In the genomic region with DNA sequence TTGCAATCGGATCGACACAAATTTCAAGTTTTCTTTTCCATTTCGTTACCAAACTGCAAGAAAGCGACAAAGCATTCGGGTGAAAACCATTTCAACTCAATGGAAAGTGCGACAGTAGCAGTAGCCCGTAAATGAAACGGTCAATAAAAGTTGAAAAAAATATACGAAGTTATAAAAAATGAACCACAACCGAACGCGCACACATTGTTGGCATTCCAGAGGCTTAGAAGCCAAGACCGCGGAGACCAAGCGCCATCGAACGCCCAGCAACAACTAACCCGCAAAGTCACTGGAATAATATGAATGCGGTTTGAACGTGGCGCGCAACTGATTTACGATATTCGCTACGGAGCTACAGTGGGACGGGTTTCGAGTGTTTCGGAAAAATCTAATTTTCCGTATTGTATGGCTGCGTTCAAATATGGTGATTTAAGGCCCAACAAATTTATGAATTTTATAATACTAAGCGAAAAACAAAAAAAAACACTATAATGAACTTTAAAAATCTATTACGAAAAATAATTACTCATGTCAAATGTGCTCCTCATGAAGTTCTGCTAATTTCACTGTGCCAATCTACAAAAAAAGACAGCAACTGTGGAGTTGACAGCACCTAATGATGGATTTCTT, we compare ENCODE assay signal across 5 fruit fly cellular contexts.
A peak's percentile ranks its signal among the peaks of the same experiment; 100 is the strongest.
TF ChIP-seq lines count a peak whose summit lies in the region.

No protein-coding gene starts in this region.

- no peak for TF ChIP-seq CTCF in whole organism, embryonic (GFP tag; optimal IDR thresholded peaks at IDR 0.05; lab: Kevin White, UChicago)

TF ChIP-seq in whole organism, adult, 20 proteins besides CTCF, POLR2A, EP300 and RAD21:
- TF ChIP-seq Hr96 (GFP tag; optimal IDR thresholded peaks at IDR 0.05; lab: Kevin White, UChicago) (no peak), Mnt (GFP tag; optimal IDR thresholded peaks at IDR 0.05; lab: Kevin White, UChicago) (no peak), CG12768 (GFP tag; optimal IDR thresholded peaks at IDR 0.05; lab: Kevin White, UChicago) (no peak), bab1 (GFP tag; optimal IDR thresholded peaks at IDR 0.05; lab: Kevin White, UChicago) (peak; percentile 31), CG7101 (tag; optimal IDR thresholded peaks at IDR 0.05; lab: Kevin White, UChicago) (no peak), toe (GFP tag; optimal IDR thresholded peaks at IDR 0.05; lab: Kevin White, UChicago) (no peak), pad (GFP tag; optimal IDR thresholded peaks at IDR 0.05; lab: Kevin White, UChicago) (no peak), Clk (GFP tag; optimal IDR thresholded peaks at IDR 0.05; lab: Kevin White, UChicago) (no peak)

TF ChIP-seq in whole organism, embryonic, 481 proteins besides CTCF, POLR2A, EP300 and RAD21 (continues in another document):
- TF ChIP-seq pan (optimal IDR thresholded peaks at IDR 0.05; lab: Kevin White, UChicago) (no peak), pan (GFP tag; optimal IDR thresholded peaks at IDR 0.05 in 1 of 2, IDR thresholded peaks at IDR 0.05 in 1 of 2) (peak in 1 of 2 experiments; percentile 48), CG16863 (GFP tag; optimal IDR thresholded peaks at IDR 0.05; lab: Kevin White, UChicago) (peak; percentile 19), Spps (tag; optimal IDR thresholded peaks at IDR 0.05; lab: Kevin White, UChicago) (no peak), lola (GFP tag; optimal IDR thresholded peaks at IDR 0.05; lab: Kevin White, UChicago) (peak in 1 of 3 experiments; percentile 30), CG3726 (GFP tag; IDR thresholded peaks at IDR 0.05; lab: Robert Waterston, UW) (no peak), CG2199 (GFP tag; IDR thresholded peaks at IDR 0.05; lab: Robert Waterston, UW) (0 out of 3 replicates have a peak, but pooled peaks have one; percentile 64), CG15514 (GFP tag; optimal IDR thresholded peaks at IDR 0.05; lab: Kevin White, UChicago) (peak; percentile 37), fd102C (GFP tag; optimal IDR thresholded peaks at IDR 0.05; lab: Kevin White, UChicago) (no peak), pum (GFP tag; optimal IDR thresholded peaks at IDR 0.05; lab: Kevin White, UChicago) (peak; percentile 35), CG9932 (GFP tag; IDR thresholded peaks at IDR 0.05; lab: Robert Waterston, UW) (peak; percentile 57), NC2β (GFP tag; optimal IDR thresholded peaks at IDR 0.05; lab: Kevin White, UChicago) (no peak), Jarid2 (GFP tag; optimal IDR thresholded peaks at IDR 0.05; lab: Kevin White, UChicago) (peak; percentile 68), klu (GFP tag; IDR thresholded peaks at IDR 0.05; lab: Robert Waterston, UW) (no peak), fu2 (GFP tag; optimal IDR thresholded peaks at IDR 0.05; lab: Kevin White, UChicago) (no peak), CG4707 (GFP tag; optimal IDR thresholded peaks at IDR 0.05; lab: Kevin White, UChicago) (peak; percentile 94), Lhr (GFP tag; optimal IDR thresholded peaks at IDR 0.05; lab: Kevin White, UChicago) (no peak), CG4854 (GFP tag; optimal IDR thresholded peaks at IDR 0.05; lab: Kevin White, UChicago) (no peak), en (GFP tag; optimal IDR thresholded peaks at IDR 0.05; lab: Kevin White, UChicago) (no peak)

TF ChIP-seq in whole organism, prepupa, 60 proteins besides CTCF, POLR2A, EP300 and RAD21 (continues in another document):
- no peak for TF ChIP-seq fd59A (GFP tag; optimal IDR thresholded peaks at IDR 0.05; lab: Kevin White, UChicago)
- TF ChIP-seq Eip75B (GFP tag; optimal IDR thresholded peaks at IDR 0.05; lab: Kevin White, UChicago): peak; percentile 4
- no peak for TF ChIP-seq CG11902 (GFP tag; optimal IDR thresholded peaks at IDR 0.05; lab: Kevin White, UChicago)
- no peak for TF ChIP-seq Met (GFP tag; optimal IDR thresholded peaks at IDR 0.05; lab: Kevin White, UChicago)
- TF ChIP-seq CG8632 (GFP tag; optimal IDR thresholded peaks at IDR 0.05; lab: Kevin White, UChicago): no peak
- TF ChIP-seq spab (GFP tag; optimal IDR thresholded peaks at IDR 0.05; lab: Kevin White, UChicago): no peak
- peak; percentile 33 for TF ChIP-seq Lpt (GFP tag; optimal IDR thresholded peaks at IDR 0.05; lab: Kevin White, UChicago)
- TF ChIP-seq Ets96B (tag; optimal IDR thresholded peaks at IDR 0.05; lab: Kevin White, UChicago): no peak
- no peak for TF ChIP-seq CG11762 (GFP tag; optimal IDR thresholded peaks at IDR 0.05; lab: Kevin White, UChicago; ENCODE audit: insufficient read depth)
- no peak for TF ChIP-seq Ets21C (GFP tag; optimal IDR thresholded peaks at IDR 0.05; lab: Kevin White, UChicago)
- TF ChIP-seq dac (GFP tag; optimal IDR thresholded peaks at IDR 0.05; lab: Kevin White, UChicago): peak; percentile 0
- peak; percentile 40 for TF ChIP-seq CG10631 (GFP tag; optimal IDR thresholded peaks at IDR 0.05; lab: Kevin White, UChicago)
- TF ChIP-seq esn (GFP tag; optimal IDR thresholded peaks at IDR 0.05; lab: Kevin White, UChicago): peak; percentile 29
- TF ChIP-seq CG34406 (GFP tag; optimal IDR thresholded peaks at IDR 0.05; lab: Kevin White, UChicago): no peak
- TF ChIP-seq salr (GFP tag; optimal IDR thresholded peaks at IDR 0.05; lab: Kevin White, UChicago): peak in 1 of 2 experiments; percentile 46
- TF ChIP-seq CG3919 (GFP tag; optimal IDR thresholded peaks at IDR 0.05; lab: Kevin White, UChicago): peak; percentile 54
- no peak for TF ChIP-seq CG16779 (tag; optimal IDR thresholded peaks at IDR 0.05; lab: Kevin White, UChicago)
- peak; percentile 43 for TF ChIP-seq OdsH (GFP tag; optimal IDR thresholded peaks at IDR 0.05; lab: Kevin White, UChicago)
- no peak for TF ChIP-seq CG8319 (GFP tag; optimal IDR thresholded peaks at IDR 0.05; lab: Kevin White, UChicago)
- peak; percentile 44 for TF ChIP-seq Sox14 (GFP tag; optimal IDR thresholded peaks at IDR 0.05; lab: Kevin White, UChicago)

TF ChIP-seq in whole organism, pupa, 21 proteins besides CTCF, POLR2A, EP300 and RAD21:
- TF ChIP-seq CG15710 (tag; optimal IDR thresholded peaks at IDR 0.05; lab: Kevin White, UChicago): no peak
- peak; percentile 76 for TF ChIP-seq fd96Ca (GFP tag; IDR thresholded peaks at IDR 0.05; lab: Robert Waterston, UW)
- peak; percentile 59 for TF ChIP-seq CG8301 (tag; optimal IDR thresholded peaks at IDR 0.05; lab: Kevin White, UChicago)
- no peak for TF ChIP-seq CG13204 (GFP tag; optimal IDR thresholded peaks at IDR 0.05; lab: Kevin White, UChicago)
- peak; percentile 36 for TF ChIP-seq Pif1B (GFP tag; optimal IDR thresholded peaks at IDR 0.05; lab: Kevin White, UChicago)
- no peak for TF ChIP-seq gl (tag; optimal IDR thresholded peaks at IDR 0.05; lab: Kevin White, UChicago)
- TF ChIP-seq CG34367 (tag; optimal IDR thresholded peaks at IDR 0.05; lab: Kevin White, UChicago): no peak
- TF ChIP-seq EcR (GFP tag; optimal IDR thresholded peaks at IDR 0.05; lab: Kevin White, UChicago): no peak
- peak; percentile 28 for TF ChIP-seq CG9948 (tag; optimal IDR thresholded peaks at IDR 0.05; lab: Kevin White, UChicago)
- TF ChIP-seq CG17806 (tag; optimal IDR thresholded peaks at IDR 0.05; lab: Kevin White, UChicago): peak; percentile 12
- TF ChIP-seq CG14655 (GFP tag; optimal IDR thresholded peaks at IDR 0.05; lab: Kevin White, UChicago): peak; percentile 69
- no peak for TF ChIP-seq D1 (tag; optimal IDR thresholded peaks at IDR 0.05; lab: Kevin White, UChicago)
- TF ChIP-seq rn (GFP tag; IDR thresholded peaks at IDR 0.05; lab: Robert Waterston, UW): no peak
- TF ChIP-seq Snoo (tag; optimal IDR thresholded peaks at IDR 0.05; lab: Kevin White, UChicago): peak; percentile 21
- TF ChIP-seq CG32121 (GFP tag; IDR thresholded peaks at IDR 0.05; lab: Robert Waterston, UW): peak; percentile 39; the same call in 1 of the 2 replicates
- no peak for TF ChIP-seq CG8159 (tag; optimal IDR thresholded peaks at IDR 0.05; lab: Kevin White, UChicago)
- TF ChIP-seq Ets98B (GFP tag; IDR thresholded peaks at IDR 0.05; lab: Robert Waterston, UW): 0 out of 2 replicates have a peak, but pooled peaks have one; percentile 20
- no peak for TF ChIP-seq CG12605 (GFP tag; IDR thresholded peaks at IDR 0.05; lab: Robert Waterston, UW)
- TF ChIP-seq CG4496 (GFP tag; IDR thresholded peaks at IDR 0.05; lab: Robert Waterston, UW): peak; percentile 75
- no peak for TF ChIP-seq CG10348 (GFP tag; IDR thresholded peaks at IDR 0.05; lab: Robert Waterston, UW)
- TF ChIP-seq Pif1A (GFP tag; optimal IDR thresholded peaks at IDR 0.05; lab: Kevin White, UChicago): peak; percentile 43
TF ChIP-seq in whole organism, pupa: peak in this region for 11.

TF ChIP-seq in whole organism, wandering third instar larva, 38 proteins besides CTCF, POLR2A, EP300 and RAD21 (continues in another document):
- TF ChIP-seq Sp1 (GFP tag; optimal IDR thresholded peaks at IDR 0.05; lab: Kevin White, UChicago) (peak; percentile 9), Jra (GFP tag; optimal IDR thresholded peaks at IDR 0.05; lab: Kevin White, UChicago) (no peak), rgr (GFP tag; optimal IDR thresholded peaks at IDR 0.05; lab: Kevin White, UChicago) (peak; percentile 44), Vsx2 (GFP tag; optimal IDR thresholded peaks at IDR 0.05; lab: Kevin White, UChicago; ENCODE audit: partially characterized antibody) (no peak), brk (GFP tag; optimal IDR thresholded peaks at IDR 0.05; lab: Kevin White, UChicago) (no peak), woc (GFP tag; optimal IDR thresholded peaks at IDR 0.05; lab: Kevin White, UChicago) (peak; percentile 61), CrebA (GFP tag; optimal IDR thresholded peaks at IDR 0.05; lab: Kevin White, UChicago; ENCODE audit: borderline replicate concordance) (no peak), jim (GFP tag; optimal IDR thresholded peaks at IDR 0.05; lab: Kevin White, UChicago) (no peak), Rel (GFP tag; optimal IDR thresholded peaks at IDR 0.05; lab: Kevin White, UChicago) (no peak), Rel (tag; optimal IDR thresholded peaks at IDR 0.05; lab: Kevin White, UChicago) (no peak), h (GFP tag; optimal IDR thresholded peaks at IDR 0.05; lab: Kevin White, UChicago) (peak; percentile 32), foxo (GFP tag; optimal IDR thresholded peaks at IDR 0.05; lab: Kevin White, UChicago) (peak in 1 of 2 experiments; percentile 53), sage (GFP tag; optimal IDR thresholded peaks at IDR 0.05; lab: Kevin White, UChicago) (peak; percentile 19), Myc (optimal IDR thresholded peaks at IDR 0.05; lab: Kevin White, UChicago) (no peak), sv (GFP tag; optimal IDR thresholded peaks at IDR 0.05; lab: Kevin White, UChicago) (peak; percentile 43), Dfd (GFP tag; optimal IDR thresholded peaks at IDR 0.05; lab: Kevin White, UChicago) (no peak), OdsH (GFP tag; optimal IDR thresholded peaks at IDR 0.05; lab: Kevin White, UChicago) (peak; percentile 15), usp (GFP tag; optimal IDR thresholded peaks at IDR 0.05; lab: Kevin White, UChicago) (no peak), dmrt93B (GFP tag; optimal IDR thresholded peaks at IDR 0.05; lab: Kevin White, UChicago) (no peak), psq (GFP tag; optimal IDR thresholded peaks at IDR 0.05; lab: Kevin White, UChicago) (peak; percentile 26), dsf (GFP tag; optimal IDR thresholded peaks at IDR 0.05; lab: Kevin White, UChicago; ENCODE audit: borderline replicate concordance) (no peak), Hr78 (GFP tag; optimal IDR thresholded peaks at IDR 0.05; lab: Kevin White, UChicago) (no peak), dl (GFP tag; optimal IDR thresholded peaks at IDR 0.05; lab: Kevin White, UChicago; ENCODE audit: insufficient read depth in 1 of 2, partially characterized antibody in 2 of 2) (no peak)
